Worm (Caenorhabditis elegans) whole organism, mixed stage, embryonic: ENCODE data around the gene ZK616.65.

Experiments used
- nhr-28 ChIP-seq: fragments of 150-350 bp; optimal IDR thresholded peaks from 2 replicates; lab custom pipeline; 2014; ENCODE audit warnings: missing biosample characterization, missing genetic modification characterization
- pha-4 ChIP-seq: fragments of 150-350 bp; optimal IDR thresholded peaks from 2 replicates; lab custom pipeline; 2018; ENCODE audit warnings: missing biosample characterization, missing genetic modification reagents, missing genetic modification characterization
- snpc-4 ChIP-seq: fragments of 150-350 bp; optimal IDR thresholded peaks from 2 replicates; lab custom pipeline; 2014; ENCODE audit warnings: missing biosample characterization, missing genetic modification characterization

DNA sequence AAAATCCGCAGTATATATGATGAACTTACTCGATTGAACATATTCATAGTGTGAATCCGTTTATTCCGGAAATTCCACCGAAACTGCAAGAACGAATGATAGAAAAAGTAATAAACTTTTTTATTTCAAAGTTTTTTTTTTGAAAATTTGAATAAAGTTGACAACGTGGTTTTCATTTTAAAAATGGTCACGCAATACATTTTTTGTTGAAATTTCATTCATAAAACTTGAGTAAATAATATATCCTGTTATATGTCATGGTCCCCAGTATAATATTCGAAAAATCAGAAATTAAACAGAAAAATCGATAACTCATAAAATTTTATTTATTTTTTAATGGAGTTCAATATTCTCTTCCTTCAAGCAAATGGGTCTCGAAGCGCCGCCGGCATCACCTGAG is at the start of gene ZK616.65:
- TF ChIP-seq snpc-4 (tag; lab: Kevin White, UChicago) (no peak), pha-4 (tag; lab: Kevin White, UChicago) (no peak), nhr-28 (tag; lab: Kevin White, UChicago) (no peak)
